Worm (Caenorhabditis elegans) whole organism, mixed stage, embryonic: ENCODE measurements around the gene Y53C12B.7.

Experiments
- ceh-43 ChIP-seq: fragments of 200-800 bp; sonication (Bioruptor generic); optimal IDR thresholded peaks from 2 replicates; lab custom pipeline; 2018; ENCODE audit warnings: mild to moderate bottlenecking, missing genetic modification characterization, moderate library complexity, missing compliant biosample characterization
- ces-1 ChIP-seq: fragments of 150-350 bp; optimal IDR thresholded peaks from 2 replicates; lab custom pipeline; 2014; ENCODE audit warnings: missing biosample characterization, missing genetic modification reagents, missing genetic modification characterization
- drap-1 ChIP-seq: fragments of 200-800 bp; sonication (Bioruptor generic); optimal IDR thresholded peaks from 3 replicates; lab custom pipeline; 2018; ENCODE audit warnings: mild to moderate bottlenecking, missing genetic modification characterization, missing compliant biosample characterization
- ham-2 ChIP-seq: fragments of 200-800 bp; sonication (Bioruptor generic); optimal IDR thresholded peaks from 2 replicates; lab custom pipeline; 2018; ENCODE audit warnings: mild to moderate bottlenecking, missing genetic modification characterization, missing compliant biosample characterization
- hlh-1 ChIP-seq: fragments of 150-350 bp; optimal IDR thresholded peaks from 2 replicates; lab custom pipeline; 2014; ENCODE audit warnings: missing biosample characterization, missing genetic modification reagents, missing genetic modification characterization
- lin-13 ChIP-seq: fragments of 150-350 bp; optimal IDR thresholded peaks from 2 replicates; lab custom pipeline; 2014; ENCODE audit warnings: missing biosample characterization, missing genetic modification characterization
- mab-5 ChIP-seq: fragments of 150-350 bp; optimal IDR thresholded peaks from 2 replicates; lab custom pipeline; 2014; ENCODE audit warnings: missing biosample characterization, missing genetic modification characterization
- mls-2 ChIP-seq: sonication (generic microtip); optimal IDR thresholded peaks from 2 replicates; lab custom pipeline; 2016; ENCODE audit warnings: mild to moderate bottlenecking, missing genetic modification characterization, moderate library complexity, missing compliant biosample characterization
- nhr-237 ChIP-seq: fragments of 150-350 bp; optimal IDR thresholded peaks from 2 replicates; lab custom pipeline; 2014; ENCODE audit warnings: missing biosample characterization, missing genetic modification characterization
- nhr-28 ChIP-seq: fragments of 150-350 bp; optimal IDR thresholded peaks from 2 replicates; lab custom pipeline; 2014; ENCODE audit warnings: missing biosample characterization, missing genetic modification characterization
- pha-4 ChIP-seq: fragments of 150-350 bp; optimal IDR thresholded peaks from 2 replicates; lab custom pipeline; 2018; ENCODE audit warnings: missing biosample characterization, missing genetic modification reagents, missing genetic modification characterization
- sptf-1 ChIP-seq: sonication (generic microtip); optimal IDR thresholded peaks from 2 replicates; lab custom pipeline; 2017; ENCODE audit warnings: mild to moderate bottlenecking, missing genetic modification characterization, moderate library complexity, missing compliant biosample characterization
- unc-39 ChIP-seq: fragments of 150-350 bp; optimal IDR thresholded peaks from 2 replicates; lab custom pipeline; 2014; ENCODE audit warnings: missing biosample characterization, missing genetic modification characterization
- unc-62 ChIP-seq: fragments of 150-350 bp; optimal IDR thresholded peaks from 2 replicates; lab custom pipeline; 2014; ENCODE audit warnings: missing biosample characterization, missing genetic modification reagents, missing genetic modification characterization

- no peak for TF ChIP-seq unc-39 (tag; lab: Kevin White, UChicago)
- TF ChIP-seq unc-62 (GFP tag; lab: Kevin White, UChicago): no peak
- TF ChIP-seq ham-2 (GFP tag; lab: Kevin White, UChicago): no peak
- TF ChIP-seq drap-1 (GFP tag; lab: Kevin White, UChicago): no peak
- TF ChIP-seq nhr-28 (tag; lab: Kevin White, UChicago): no peak
- TF ChIP-seq lin-13 (tag; lab: Kevin White, UChicago): no peak
- TF ChIP-seq ces-1 (GFP tag; lab: Kevin White, UChicago): no peak
- no peak for TF ChIP-seq mls-2 (tag; lab: Kevin White, UChicago)
- no peak for TF ChIP-seq mab-5 (tag; lab: Kevin White, UChicago)
- no peak for TF ChIP-seq sptf-1 (tag; lab: Kevin White, UChicago)
- no peak for TF ChIP-seq nhr-237 (tag; lab: Kevin White, UChicago)
- TF ChIP-seq pha-4 (tag; lab: Kevin White, UChicago): no peak
- TF ChIP-seq ceh-43 (GFP tag; lab: Kevin White, UChicago): no peak
- TF ChIP-seq hlh-1 (tag; lab: Kevin White, UChicago): no peak
Measured at ce11 chrII:9703601-9704000, 49.4 kb downstream of the Y53C12B.7 start, which contains the start of gene mop-25.2.
